Fruit fly (Drosophila melanogaster): Measurements from ENCODE around the gene sowah.
A peak's percentile ranks its signal among the peaks of the same experiment; 100 is the strongest.

Gene sowah

dm6 chr3L:12495312-12495725 lies 77.0 kb downstream of the sowah start (continued):
- peak; percentile 59 for TF ChIP-seq CG7839 (tag; optimal IDR thresholded peaks at IDR 0.05)
- TF ChIP-seq kni (GFP tag; optimal IDR thresholded peaks at IDR 0.05), result no peak
- peak; percentile 54 for TF ChIP-seq CG10979 (tag; optimal IDR thresholded peaks at IDR 0.05)
- no peak for TF ChIP-seq H15 (GFP tag; IDR thresholded peaks at IDR 0.05)
- TF ChIP-seq Doc2 (GFP tag; IDR thresholded peaks at IDR 0.05), result no peak
- TF ChIP-seq Poxn (GFP tag; IDR thresholded peaks at IDR 0.05), result no peak
- no peak for TF ChIP-seq CG11456 (GFP tag; IDR thresholded peaks at IDR 0.05)
- TF ChIP-seq Hr51 (GFP tag; optimal IDR thresholded peaks at IDR 0.05), result peak in 1 of 2 experiments; percentile 58
- TF ChIP-seq bowl (GFP tag; IDR thresholded peaks at IDR 0.05), result no peak
- no peak for TF ChIP-seq CG17186 (GFP tag; optimal IDR thresholded peaks at IDR 0.05)
- no peak for TF ChIP-seq CG32767 (GFP tag; IDR thresholded peaks at IDR 0.05)
- TF ChIP-seq zen2 (GFP tag; IDR thresholded peaks at IDR 0.05; ENCODE audit: partially characterized antibody), result no peak
- no peak for TF ChIP-seq crol (GFP tag; IDR thresholded peaks at IDR 0.05)
- 0 out of 2 replicates have a peak, but pooled peaks have one; percentile 31 for TF ChIP-seq CG14667 (GFP tag; IDR thresholded peaks at IDR 0.05)
- peak; percentile 63 for TF ChIP-seq CG30403 (GFP tag; optimal IDR thresholded peaks at IDR 0.05)
- no peak for TF ChIP-seq CG8478 (optimal IDR thresholded peaks at IDR 0.05)
- TF ChIP-seq CG3281 (GFP tag; optimal IDR thresholded peaks at IDR 0.05), result peak; percentile 47
- no peak for TF ChIP-seq CG12299 (tag; optimal IDR thresholded peaks at IDR 0.05)
- no peak for TF ChIP-seq CG10366 (GFP tag; IDR thresholded peaks at IDR 0.05)
- TF ChIP-seq prd (optimal IDR thresholded peaks at IDR 0.05), result no peak
- TF ChIP-seq prd (GFP tag; IDR thresholded peaks at IDR 0.05), result peak; percentile 37; the same call in 1 of the 3 replicates
- no peak for TF ChIP-seq usp (GFP tag; optimal IDR thresholded peaks at IDR 0.05)
- peak; percentile 29 for TF ChIP-seq HmgZ (tag; optimal IDR thresholded peaks at IDR 0.05)
- TF ChIP-seq CG18619 (GFP tag; optimal IDR thresholded peaks at IDR 0.05), result peak; percentile 16
- peak in 1 of 2 experiments; percentile 9 for TF ChIP-seq Pdp1 (GFP tag; optimal IDR thresholded peaks at IDR 0.05)
- TF ChIP-seq CG18011 (GFP tag; optimal IDR thresholded peaks at IDR 0.05), result no peak
- TF ChIP-seq CG6175 (GFP tag; IDR thresholded peaks at IDR 0.05), result no peak
- TF ChIP-seq emc (GFP tag; optimal IDR thresholded peaks at IDR 0.05), result no peak
- no peak for TF ChIP-seq CG11398 (GFP tag; optimal IDR thresholded peaks at IDR 0.05)
- TF ChIP-seq CG12744 (GFP tag; optimal IDR thresholded peaks at IDR 0.05), result no peak
- TF ChIP-seq fd96Cb (tag; optimal IDR thresholded peaks at IDR 0.05), result peak; percentile 36
- no peak for TF ChIP-seq unc-4 (GFP tag; IDR thresholded peaks at IDR 0.05; ENCODE audit: partially characterized antibody)
- TF ChIP-seq bab2 (GFP tag; optimal IDR thresholded peaks at IDR 0.05), result peak; percentile 11
- TF ChIP-seq Sin3A (optimal IDR thresholded peaks at IDR 0.05), result no peak
- TF ChIP-seq CG17802 (tag; optimal IDR thresholded peaks at IDR 0.05), result no peak
- TF ChIP-seq tap (tag; optimal IDR thresholded peaks at IDR 0.05), result peak; percentile 46
- TF ChIP-seq ftz-f1 (GFP tag; optimal IDR thresholded peaks at IDR 0.05), result no peak
- no peak for TF ChIP-seq Dip2 (GFP tag; IDR thresholded peaks at IDR 0.05)
- TF ChIP-seq CG1603 (tag; optimal IDR thresholded peaks at IDR 0.05), result peak; percentile 18
- peak; percentile 13 for TF ChIP-seq CG13775 (GFP tag; optimal IDR thresholded peaks at IDR 0.05)
- TF ChIP-seq CG4707 (GFP tag; optimal IDR thresholded peaks at IDR 0.05), result no peak
- TF ChIP-seq dmrt99B (tag; optimal IDR thresholded peaks at IDR 0.05), result peak; percentile 55
- TF ChIP-seq CG2678 (tag; optimal IDR thresholded peaks at IDR 0.05), result peak; percentile 72
- peak; percentile 90 for TF ChIP-seq z (GFP tag; IDR thresholded peaks at IDR 0.05)
- TF ChIP-seq Sry-β (GFP tag; optimal IDR thresholded peaks at IDR 0.05), result no peak
- no peak for TF ChIP-seq CG4730 (GFP tag; IDR thresholded peaks at IDR 0.05)
- no peak for TF ChIP-seq gsb-n (tag; optimal IDR thresholded peaks at IDR 0.05)
- no peak for TF ChIP-seq CG6254 (GFP tag; optimal IDR thresholded peaks at IDR 0.05)
- no peak; the same call in 1 of the 2 replicates for TF ChIP-seq CG31441 (GFP tag; IDR thresholded peaks at IDR 0.05)
- no peak for TF ChIP-seq CG12071 (GFP tag; optimal IDR thresholded peaks at IDR 0.05)
- no peak for TF ChIP-seq CG4328 (GFP tag; optimal IDR thresholded peaks at IDR 0.05)
- TF ChIP-seq lab (GFP tag; optimal IDR thresholded peaks at IDR 0.05), result peak; percentile 53
